Worm (Caenorhabditis elegans) whole organism, L4 larva: ENCODE data around the gene gei-3.

ENCODE experiments used
- F10B5.3 ChIP-seq: sonication (generic microtip); optimal IDR thresholded peaks from 2 replicates; lab custom pipeline; 2016; ENCODE audit warnings: mild to moderate bottlenecking, missing genetic modification characterization, missing compliant biosample characterization
- ZK337.2 ChIP-seq: fragments of 200-800 bp; sonication (Bioruptor generic); IDR thresholded peaks from 2 replicates; pipeline ENCODE4 v1.3.6; 2022; ENCODE audit warnings: missing genetic modification reagents, missing genetic modification characterization, missing compliant biosample characterization
- aly-2 ChIP-seq: sonication (generic microtip); optimal IDR thresholded peaks from 2 replicates; lab custom pipeline; 2018; ENCODE audit warnings: missing biosample characterization, missing genetic modification characterization
- ama-1 ChIP-seq: fragments of 150-350 bp; optimal IDR thresholded peaks from 2 replicates; lab custom pipeline; 2014; ENCODE audit warnings: inconsistent platforms, mixed read lengths
- dve-1 ChIP-seq: sonication (generic microtip); optimal IDR thresholded peaks from 2 replicates; lab custom pipeline; 2017; ENCODE audit warnings: antibody characterized with exemption, mild to moderate bottlenecking, missing genetic modification characterization, missing compliant biosample characterization; ENCODE audit not compliant: insufficient read depth
- fos-1 ChIP-seq: fragments of 150-350 bp; optimal IDR thresholded peaks from 2 replicates; lab custom pipeline; 2014; ENCODE audit warnings: missing biosample characterization, missing genetic modification characterization
- lin-15B ChIP-seq: fragments of 150-350 bp; sonication (generic microtip); optimal IDR thresholded peaks from 3 replicates; lab custom pipeline; 2014; ENCODE audit warnings: missing biosample characterization, missing genetic modification characterization
- lir-3 ChIP-seq: sonication (generic microtip); optimal IDR thresholded peaks from 2 replicates; lab custom pipeline; 2016; ENCODE audit warnings: mild to moderate bottlenecking, missing genetic modification characterization, missing compliant biosample characterization
- lsy-2 ChIP-seq, 2 experiments: fragments of 150-350 bp in 1 of 2; sonication (generic microtip) in 1 of 2; optimal IDR thresholded peaks; 2 replicates each; lab custom pipeline; 2014 to 2017; ENCODE audit warnings: missing biosample characterization in 2 of 2, missing genetic modification characterization in 2 of 2
- nhr-76 ChIP-seq: fragments of 150-350 bp; optimal IDR thresholded peaks from 2 replicates; lab custom pipeline; 2014; ENCODE audit warnings: missing biosample characterization, missing genetic modification characterization
- unc-130 ChIP-seq: sonication (generic microtip); optimal IDR thresholded peaks from 2 replicates; lab custom pipeline; 2016; ENCODE audit warnings: missing genetic modification reagents, missing genetic modification characterization, missing compliant biosample characterization
- zag-1 ChIP-seq: fragments of 150-350 bp; optimal IDR thresholded peaks from 2 replicates; lab custom pipeline; 2014; ENCODE audit warnings: missing biosample characterization, missing genetic modification characterization

DNA sequence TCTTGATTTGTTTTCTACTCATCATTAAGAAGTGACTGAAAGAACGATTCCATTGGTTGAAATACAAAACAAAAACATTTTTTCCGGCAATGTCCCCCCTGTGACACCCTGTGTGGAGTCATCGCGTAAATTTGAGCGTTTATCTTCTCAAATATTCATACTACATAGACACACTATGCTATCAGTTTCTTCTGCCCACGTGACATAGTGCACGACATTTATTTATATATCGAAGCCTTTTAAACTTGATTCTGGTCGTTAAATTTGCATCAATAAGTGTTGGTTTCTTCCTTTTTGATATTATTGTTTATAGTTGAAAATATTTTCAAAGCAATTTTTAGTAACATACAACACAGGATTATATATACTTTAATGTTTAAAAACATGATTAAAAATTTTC lies 54.4 kb downstream of the gei-3 start:
- TF ChIP-seq zag-1 = no peak
- TF ChIP-seq lir-3 (tag; lab: Kevin White, UChicago) = no peak
- no peak for TF ChIP-seq aly-2 (tag; lab: Kevin White, UChicago)
- TF ChIP-seq dve-1 (tag; lab: Kevin White, UChicago) = peak; percentile 54
- no peak for TF ChIP-seq ZK337.2 (GFP tag; lab: Robert Waterston, UW)
- no peak for TF ChIP-seq lin-15B (tag; lab: Kevin White, UChicago)
- TF ChIP-seq unc-130 (GFP tag; lab: Kevin White, UChicago) = no peak
- no peak for TF ChIP-seq lsy-2 (tag; optimal IDR thresholded peaks at IDR 0.05; lab: Kevin White, UChicago)
- no peak for TF ChIP-seq nhr-76
- no peak for TF ChIP-seq F10B5.3 (tag; lab: Kevin White, UChicago)
- TF ChIP-seq ama-1 (lab: Kevin White, UChicago) = no peak
- TF ChIP-seq fos-1 (tag; lab: Kevin White, UChicago) = no peak
